Worm (Caenorhabditis elegans) whole organism, young adult: Measurements from ENCODE around the gene K07F5.7.
A peak's percentile ranks its signal among the peaks of the same experiment; 100 is the strongest.

Source experiments
- B0019.2 ChIP-seq: fragments of 200-800 bp; sonication (Bioruptor generic); conservative IDR thresholded peaks from 2 replicates; pipeline ENCODE4 v1.3.6; 2022; ENCODE audit warnings: missing genetic modification reagents, missing genetic modification characterization, missing compliant biosample characterization
- F10E7.11 ChIP-seq: sonication (generic microtip); optimal IDR thresholded peaks from 2 replicates; lab custom pipeline; 2017; ENCODE audit warnings: mild to moderate bottlenecking, missing genetic modification characterization, moderate library complexity, missing compliant biosample characterization
- F23B12.7 ChIP-seq: sonication (generic microtip); optimal IDR thresholded peaks from 2 replicates; lab custom pipeline; 2017; ENCODE audit warnings: missing genetic modification characterization, mild to moderate bottlenecking, missing compliant biosample characterization, antibody characterized with exemption, moderate library complexity; ENCODE audit not compliant: insufficient read depth
- F33H1.4 ChIP-seq: fragments of 200-800 bp; sonication (Bioruptor generic); IDR thresholded peaks from 2 replicates; pipeline ENCODE4 v1.3.6; 2022; ENCODE audit warnings: missing genetic modification reagents, missing genetic modification characterization, missing compliant biosample characterization
- F37B4.10 ChIP-seq: fragments of 200-800 bp; sonication (Bioruptor generic); IDR thresholded peaks from 2 replicates; pipeline ENCODE4 v1.3.6; 2022; ENCODE audit warnings: missing genetic modification characterization, missing compliant biosample characterization
- F39B2.1 ChIP-seq: fragments of 200-800 bp; sonication (Bioruptor generic); IDR thresholded peaks from 2 replicates; pipeline ENCODE4 v1.3.6; 2022; ENCODE audit warnings: missing genetic modification reagents, missing genetic modification characterization, missing compliant biosample characterization
- F57C9.4 ChIP-seq: sonication (generic microtip); optimal IDR thresholded peaks from 2 replicates; lab custom pipeline; 2017; ENCODE audit warnings: mild to moderate bottlenecking, missing genetic modification characterization, missing compliant biosample characterization
- K11D2.4 ChIP-seq: fragments of 200-800 bp; sonication (Bioruptor generic); IDR thresholded peaks from 2 replicates; pipeline ENCODE4 v1.3.6; 2022; ENCODE audit warnings: missing genetic modification reagents, missing genetic modification characterization, missing compliant biosample characterization
- Y56A3A.18 ChIP-seq: fragments of 200-800 bp; sonication (Bioruptor generic); IDR thresholded peaks from 2 replicates; pipeline ENCODE4 v1.3.6; 2022; ENCODE audit warnings: missing genetic modification reagents, missing genetic modification characterization, missing compliant biosample characterization
- atf-7 ChIP-seq: sonication (generic microtip); optimal IDR thresholded peaks from 2 replicates; lab custom pipeline; 2017; ENCODE audit warnings: mild to moderate bottlenecking, missing genetic modification characterization, missing compliant biosample characterization
- attf-5 ChIP-seq: fragments of 200-800 bp; sonication (Bioruptor generic); optimal IDR thresholded peaks from 2 replicates; lab custom pipeline; 2018; ENCODE audit warnings: mild to moderate bottlenecking, missing genetic modification characterization, missing compliant biosample characterization
- bed-1 ChIP-seq: fragments of 200-800 bp; sonication (Bioruptor generic); IDR thresholded peaks from 2 replicates; pipeline ENCODE4 v1.3.6; 2022; ENCODE audit warnings: missing genetic modification reagents, missing genetic modification characterization, missing compliant biosample characterization
- ceh-40 ChIP-seq: fragments of 200-800 bp; sonication (Bioruptor generic); IDR thresholded peaks from 2 replicates; pipeline ENCODE4 v1.3.6; 2022; ENCODE audit warnings: missing genetic modification characterization, missing compliant biosample characterization
- chd-7 ChIP-seq: sonication (generic microtip); optimal IDR thresholded peaks from 2 replicates; lab custom pipeline; 2016; ENCODE audit warnings: mild to moderate bottlenecking, missing genetic modification characterization, moderate library complexity, missing compliant biosample characterization
- die-1 ChIP-seq: sonication (generic microtip); optimal IDR thresholded peaks from 2 replicates; lab custom pipeline; 2016; ENCODE audit warnings: missing genotype, mild to moderate bottlenecking, missing genetic modification characterization, missing compliant biosample characterization
- ets-4 ChIP-seq: fragments of 200-800 bp; sonication (Bioruptor generic); optimal IDR thresholded peaks from 2 replicates; lab custom pipeline; 2018; ENCODE audit warnings: mild to moderate bottlenecking, missing genetic modification characterization, missing compliant biosample characterization
- fkh-3 ChIP-seq: sonication (generic microtip); optimal IDR thresholded peaks from 2 replicates; lab custom pipeline; 2016; ENCODE audit warnings: mild to moderate bottlenecking, missing genetic modification characterization, missing compliant biosample characterization
- lag-1 ChIP-seq: fragments of 200-800 bp; sonication (Bioruptor generic); IDR thresholded peaks from 2 replicates; pipeline ENCODE4 v1.3.6; 2022; ENCODE audit warnings: missing genetic modification reagents, missing genetic modification characterization, missing compliant biosample characterization
- let-526 ChIP-seq: fragments of 200-800 bp; sonication (Bioruptor generic); IDR thresholded peaks from 2 replicates; pipeline ENCODE4 v1.3.6; 2022; ENCODE audit warnings: missing genetic modification reagents, missing genetic modification characterization, missing compliant biosample characterization
- lin-35 ChIP-seq, 3 experiments: fragments of 150-350 bp in 2 of 3; sonication (generic microtip) in 1 of 3; optimal IDR thresholded peaks; 2 replicates each; lab custom pipeline; 2014 to 2018; ENCODE audit warnings: missing biosample characterization in 3 of 3, missing genetic modification characterization in 3 of 3, missing genetic modification reagents in 3 of 3
- lin-40 ChIP-seq: sonication (generic microtip); optimal IDR thresholded peaks from 2 replicates; lab custom pipeline; 2016; ENCODE audit warnings: missing genetic modification characterization, mild to moderate bottlenecking, missing compliant biosample characterization, missing genotype, missing genetic modification reagents
- madf-6 ChIP-seq: fragments of 200-800 bp; sonication (Bioruptor generic); IDR thresholded peaks from 2 replicates; pipeline ENCODE4 v1.3.6; 2022; ENCODE audit warnings: missing genetic modification reagents, missing genetic modification characterization, missing compliant biosample characterization
- madf-8 ChIP-seq: fragments of 200-800 bp; sonication (Bioruptor generic); conservative IDR thresholded peaks from 2 replicates; pipeline ENCODE4 v1.3.6; 2022; ENCODE audit warnings: missing genetic modification reagents, missing genetic modification characterization, missing compliant biosample characterization
- nfyb-1 ChIP-seq: fragments of 200-800 bp; sonication (Bioruptor generic); IDR thresholded peaks from 2 replicates; pipeline ENCODE4 v1.3.6; 2022; ENCODE audit warnings: missing genetic modification reagents, missing genetic modification characterization, missing compliant biosample characterization
- nhr-90 ChIP-seq: sonication (generic microtip); optimal IDR thresholded peaks from 2 replicates; lab custom pipeline; 2016; ENCODE audit warnings: missing genotype, mild to moderate bottlenecking, missing genetic modification characterization, missing compliant biosample characterization
- pbrm-1 ChIP-seq: fragments of 200-800 bp; sonication (Bioruptor generic); IDR thresholded peaks from 2 replicates; pipeline ENCODE4 v1.3.6; 2022; ENCODE audit warnings: missing genetic modification reagents, missing genetic modification characterization, missing compliant biosample characterization
- pha-4 ChIP-seq: fragments of 150-350 bp; sonication (generic microtip); optimal IDR thresholded peaks from 2 replicates; lab custom pipeline; 2014; ENCODE audit warnings: missing biosample characterization, missing genetic modification reagents, missing genetic modification characterization
- rcor-1 ChIP-seq: fragments of 200-800 bp; sonication (Bioruptor generic); IDR thresholded peaks from 2 replicates; pipeline ENCODE4 v1.3.6; 2022; ENCODE audit warnings: missing genetic modification reagents, missing genetic modification characterization, missing compliant biosample characterization
- repo-1 ChIP-seq: sonication (generic microtip); optimal IDR thresholded peaks from 2 replicates; lab custom pipeline; 2017; ENCODE audit warnings: mild to moderate bottlenecking, missing genetic modification characterization, missing compliant biosample characterization
- sea-2 ChIP-seq: fragments of 200-800 bp; sonication (Bioruptor generic); IDR thresholded peaks from 2 replicates; pipeline ENCODE4 v1.3.6; 2022; ENCODE audit warnings: missing genetic modification characterization, missing compliant biosample characterization
- snpc-1.3 ChIP-seq: sonication (generic microtip); optimal IDR thresholded peaks from 2 replicates; lab custom pipeline; 2017; ENCODE audit warnings: missing genetic modification characterization, mild to moderate bottlenecking, missing compliant biosample characterization, antibody characterized with exemption, moderate library complexity, missing genotype, missing genetic modification reagents; ENCODE audit not compliant: insufficient read depth
- snpc-3.4 ChIP-seq: sonication (generic microtip); optimal IDR thresholded peaks from 2 replicates; lab custom pipeline; 2017; ENCODE audit warnings: missing genetic modification characterization, mild to moderate bottlenecking, missing compliant biosample characterization, antibody characterized with exemption, moderate library complexity, missing genotype, missing genetic modification reagents
- snpc-4 ChIP-seq, 5 experiments: fragments of 150-350 bp in 1 of 5; sonication (generic microtip) in 4 of 5; optimal IDR thresholded peaks; 2 replicates each; lab custom pipeline; 2014 to 2018; ENCODE audit warnings: missing genetic modification characterization in 5 of 5, missing biosample characterization in 3 of 5, antibody characterized with exemption in 2 of 5, mild to moderate bottlenecking in 2 of 5, missing compliant biosample characterization in 2 of 5, missing genotype in 2 of 5, moderate library complexity in 2 of 5, missing genetic modification reagents in 1 of 5
- sptf-2 ChIP-seq: fragments of 200-800 bp; sonication (Bioruptor generic); optimal IDR thresholded peaks from 2 replicates; lab custom pipeline; 2018; ENCODE audit warnings: mild to moderate bottlenecking, missing genetic modification characterization, missing compliant biosample characterization
- tbx-9 ChIP-seq: sonication (generic microtip); optimal IDR thresholded peaks from 2 replicates; lab custom pipeline; 2016; ENCODE audit warnings: borderline replicate concordance, missing genetic modification characterization, inconsistent platforms, missing compliant biosample characterization
- unc-130 ChIP-seq: sonication (generic microtip); optimal IDR thresholded peaks from 2 replicates; lab custom pipeline; 2016; ENCODE audit warnings: missing genetic modification reagents, missing genetic modification characterization, missing compliant biosample characterization
- zfh-2 ChIP-seq: fragments of 200-800 bp; sonication (Bioruptor generic); conservative IDR thresholded peaks from 2 replicates; pipeline ENCODE4 v1.3.6; 2022; ENCODE audit warnings: missing genetic modification reagents, missing genetic modification characterization, missing compliant biosample characterization
- ztf-22 ChIP-seq: fragments of 200-800 bp; sonication (Bioruptor generic); optimal IDR thresholded peaks from 2 replicates; lab custom pipeline; 2018; ENCODE audit warnings: mild to moderate bottlenecking, missing genetic modification characterization, moderate library complexity, missing compliant biosample characterization
- ztf-25 ChIP-seq: fragments of 200-800 bp; sonication (Bioruptor generic); IDR thresholded peaks from 2 replicates; pipeline ENCODE4 v1.3.6; 2022; ENCODE audit warnings: missing genetic modification reagents, missing genetic modification characterization, missing compliant biosample characterization
- ztf-26 ChIP-seq: sonication (generic microtip); optimal IDR thresholded peaks from 2 replicates; lab custom pipeline; 2017; ENCODE audit warnings: missing genetic modification characterization, missing compliant biosample characterization

The K07F5.7 gene

DNA sequence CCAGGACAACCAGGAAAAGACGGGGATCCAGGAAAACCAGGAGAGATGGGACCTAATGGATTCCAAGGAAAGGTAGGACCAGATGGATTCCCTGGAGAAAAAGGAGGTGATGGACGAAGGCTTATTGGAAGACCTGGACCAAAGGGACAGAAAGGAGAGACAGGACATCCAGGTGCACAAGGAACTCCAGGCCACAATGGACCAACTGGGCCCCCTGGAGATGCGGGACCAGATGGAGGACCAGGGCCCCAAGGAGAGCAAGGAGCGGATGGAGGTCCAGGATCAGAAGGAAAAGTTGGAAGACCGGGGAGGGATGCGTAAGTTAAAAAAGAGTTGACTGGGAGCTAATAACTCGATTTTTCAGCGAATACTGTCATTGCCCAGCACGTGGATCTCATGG is 25.4 kb downstream of the K07F5.7 start:
- TF ChIP-seq F33H1.4 (no peak), madf-8 (0 out of 2 replicates have a peak, but pooled peaks have one; percentile 16), fkh-3 (tag; lab: Kevin White, UChicago) (no peak), bed-1 (GFP tag; lab: Robert Waterston, UW) (no peak), ets-4 (GFP tag; lab: Kevin White, UChicago) (no peak), attf-5 (no peak), F37B4.10 (GFP tag; lab: Robert Waterston, UW) (0 out of 2 replicates have a peak, but pooled peaks have one; percentile 51), snpc-3.4 (tag; lab: Kevin White, UChicago) (no peak), atf-7 (tag; lab: Kevin White, UChicago) (no peak), ztf-25 (GFP tag; lab: Robert Waterston, UW) (no peak), pha-4 (tag; lab: Kevin White, UChicago) (no peak), sea-2 (GFP tag; lab: Robert Waterston, UW) (no peak), snpc-1.3 (tag; lab: Kevin White, UChicago) (no peak), chd-7 (tag; lab: Kevin White, UChicago) (no peak), ztf-22 (no peak), lin-35 (GFP tag; optimal IDR thresholded peaks at IDR 0.05; lab: Kevin White, UChicago) (no peak), snpc-4 (GFP tag; optimal IDR thresholded peaks at IDR 0.05; lab: Kevin White, UChicago) (no peak), snpc-4 (tag; optimal IDR thresholded peaks at IDR 0.05; lab: Kevin White, UChicago) (no peak), nhr-90 (tag; lab: Kevin White, UChicago) (no peak), F57C9.4 (tag; lab: Kevin White, UChicago) (no peak), tbx-9 (tag; lab: Kevin White, UChicago) (no peak), zfh-2 (GFP tag; lab: Robert Waterston, UW) (peak; percentile 65), F23B12.7 (tag; lab: Kevin White, UChicago) (no peak), F39B2.1 (GFP tag; lab: Robert Waterston, UW) (no peak), lag-1 (GFP tag; lab: Robert Waterston, UW) (no peak)

ce11 chrIV:9821621-9822020 is 26.4 kb downstream of the K07F5.7 start, which contains the start of gene col-123:
Gene col-123, plus strand, starts transcription at chrIV:9821921.
- TF ChIP-seq K11D2.4 (GFP tag; lab: Robert Waterston, UW), result no peak
- no peak for TF ChIP-seq ztf-26 (tag; lab: Kevin White, UChicago)
- TF ChIP-seq unc-130, result no peak
- no peak for TF ChIP-seq atf-7 (tag; lab: Kevin White, UChicago)
- TF ChIP-seq rcor-1 (GFP tag; lab: Robert Waterston, UW), result no peak
- no peak for TF ChIP-seq B0019.2
- TF ChIP-seq madf-8, result no peak
- no peak for TF ChIP-seq Y56A3A.18
- TF ChIP-seq madf-6 (GFP tag; lab: Robert Waterston, UW), result no peak
- TF ChIP-seq repo-1 (tag; lab: Kevin White, UChicago), result no peak
- no peak for TF ChIP-seq lin-40 (tag; lab: Kevin White, UChicago)
- TF ChIP-seq, all 124 proteins: peak for 0

- TF ChIP-seq pbrm-1 (GFP tag; lab: Robert Waterston, UW) (no peak), nfyb-1 (GFP tag; lab: Robert Waterston, UW) (no peak), let-526 (GFP tag; lab: Robert Waterston, UW) (no peak), sptf-2 (no peak), lin-35 (GFP tag; optimal IDR thresholded peaks at IDR 0.05; lab: Kevin White, UChicago) (no peak), F10E7.11 (tag; lab: Kevin White, UChicago) (no peak), die-1 (tag; lab: Kevin White, UChicago) (no peak), ceh-40 (GFP tag; lab: Robert Waterston, UW) (no peak)
Measured at ce11 chrIV:9815432-9815831, 32.5 kb downstream of the K07F5.7 start, which contains the start of gene egl-20. Gene egl-20, minus strand, starts transcription at chrIV:9815532.
